Fruit fly (Drosophila melanogaster) whole organism, wandering third instar larva: ENCODE data around the gene soti.

Experiments used
- Abd-B ChIP-seq: fragments of >200 bp; optimal IDR thresholded peaks from 2 replicates; lab custom pipeline; 2017; ENCODE audit warnings: missing biosample characterization, missing genetic modification characterization
- CG32264 ChIP-seq: fragments of 200-800 bp; sonication (Bioruptor generic); optimal IDR thresholded peaks from 2 replicates; lab custom pipeline; 2016; ENCODE audit warnings: missing biosample characterization, missing genetic modification characterization
- CG9705 ChIP-seq: fragments of 200-800 bp; sonication (Bioruptor generic); optimal IDR thresholded peaks from 2 replicates; lab custom pipeline; 2018; ENCODE audit warnings: missing biosample characterization, mild to moderate bottlenecking, missing genetic modification characterization
- CrebA ChIP-seq: fragments of 200-800 bp; sonication (Bioruptor generic); optimal IDR thresholded peaks from 2 replicates; lab custom pipeline; 2016; ENCODE audit warnings: missing biosample characterization, mild to moderate bottlenecking, missing genetic modification characterization, borderline replicate concordance
- Dfd ChIP-seq: fragments of >200 bp; optimal IDR thresholded peaks from 2 replicates; lab custom pipeline; 2017; ENCODE audit warnings: missing biosample characterization, missing genetic modification characterization
- Dif ChIP-seq: fragments of 200-275, 200-300 bp; sonication (Bioruptor generic); optimal IDR thresholded peaks from 2 replicates; lab custom pipeline; 2018; ENCODE audit warnings: missing biosample characterization, missing genetic modification characterization; ENCODE audit not compliant: partially characterized antibody
- GATAd ChIP-seq: sonication (Bioruptor generic); optimal IDR thresholded peaks from 2 replicates; lab custom pipeline; 2016; ENCODE audit warnings: missing biosample characterization, missing genetic modification characterization
- HLH106 ChIP-seq: fragments of 200-800 bp; optimal IDR thresholded peaks from 3 replicates; lab custom pipeline; 2019; ENCODE audit warnings: missing biosample characterization, mild to moderate bottlenecking, missing genetic modification characterization, moderate library complexity
- Hnf4 ChIP-seq: fragments of 200-800 bp; sonication (Bioruptor generic); optimal IDR thresholded peaks from 2 replicates; lab custom pipeline; 2016; ENCODE audit warnings: missing biosample characterization, mild to moderate bottlenecking, missing genetic modification characterization
- Hr78 ChIP-seq: fragments of >200 bp; optimal IDR thresholded peaks from 2 replicates; lab custom pipeline; 2017; ENCODE audit warnings: missing biosample characterization, missing genetic modification characterization
- Hr83 ChIP-seq: fragments of 200-300 bp; sonication (Bioruptor generic); optimal IDR thresholded peaks from 2 replicates; lab custom pipeline; 2016; ENCODE audit warnings: missing biosample characterization, mild to moderate bottlenecking, missing genetic modification characterization, moderate library complexity; ENCODE audit not compliant: poor library complexity, severe bottlenecking
- Jra ChIP-seq: sonication (Bioruptor generic); optimal IDR thresholded peaks from 2 replicates; lab custom pipeline; 2016; ENCODE audit warnings: missing biosample characterization, missing genetic modification characterization
- Mio ChIP-seq: sonication (Bioruptor generic); optimal IDR thresholded peaks from 2 replicates; lab custom pipeline; 2016; ENCODE audit warnings: missing biosample characterization, missing genetic modification characterization
- Myc ChIP-seq: fragments of >200 bp; optimal IDR thresholded peaks from 2 replicates; lab custom pipeline; 2017
- N ChIP-seq: fragments of >200 bp; optimal IDR thresholded peaks from 2 replicates; lab custom pipeline; 2018; ENCODE audit warnings: missing biosample characterization, missing external identifiers, missing genetic modification characterization
- OdsH ChIP-seq: fragments of 200-800 bp; sonication (Bioruptor generic); optimal IDR thresholded peaks from 2 replicates; lab custom pipeline; 2016; ENCODE audit warnings: missing biosample characterization, mild to moderate bottlenecking, missing genetic modification characterization
- Rel ChIP-seq, 2 experiments: fragments of 200-800 bp; sonication (Bioruptor generic) in 1 of 2; optimal IDR thresholded peaks; 2 replicates in 1 of 2; 3 replicates in 1 of 2; lab custom pipeline; 2016 to 2019; ENCODE audit warnings: mild to moderate bottlenecking in 2 of 2, missing biosample characterization in 2 of 2, missing genetic modification characterization in 2 of 2, moderate library complexity in 1 of 2
- Sp1 ChIP-seq: fragments of 200-800 bp; sonication (Bioruptor generic); optimal IDR thresholded peaks from 3 replicates; lab custom pipeline; 2019; ENCODE audit warnings: missing biosample characterization, mild to moderate bottlenecking, missing genetic modification characterization, moderate library complexity
- Vsx2 ChIP-seq: fragments of 200-300, 225-300 bp; sonication (Bioruptor generic); optimal IDR thresholded peaks from 2 replicates; lab custom pipeline; 2018; ENCODE audit warnings: missing biosample characterization, missing genetic modification characterization; ENCODE audit not compliant: partially characterized antibody
- br ChIP-seq: fragments of 200-800 bp; sonication (Bioruptor generic); optimal IDR thresholded peaks from 2 replicates; lab custom pipeline; 2016; ENCODE audit warnings: missing biosample characterization, missing genetic modification characterization
- brk ChIP-seq: fragments of 200-800 bp; sonication (Bioruptor generic); optimal IDR thresholded peaks from 2 replicates; lab custom pipeline; 2016; ENCODE audit warnings: missing biosample characterization, mild to moderate bottlenecking, missing genetic modification characterization
- dl ChIP-seq, 2 experiments: fragments of 175-275, 200-275 bp in 1 of 2; fragments of 200-275 bp in 1 of 2; sonication (Bioruptor generic); optimal IDR thresholded peaks; lab custom pipeline; 2018; ENCODE audit warnings: mild to moderate bottlenecking in 2 of 2, missing biosample characterization in 2 of 2, missing genetic modification characterization in 2 of 2, moderate library complexity in 2 of 2; ENCODE audit not compliant: partially characterized antibody in 2 of 2, insufficient read depth in 1 of 2
- dmrt93B ChIP-seq: fragments of 200-800 bp; sonication (Bioruptor generic); optimal IDR thresholded peaks from 2 replicates; lab custom pipeline; 2018; ENCODE audit warnings: missing biosample characterization, mild to moderate bottlenecking, missing genetic modification characterization
- dsf ChIP-seq: sonication (Bioruptor generic); optimal IDR thresholded peaks from 2 replicates; lab custom pipeline; 2016; ENCODE audit warnings: missing biosample characterization, missing genetic modification characterization, borderline replicate concordance
- ey ChIP-seq: fragments of 200-800 bp; sonication (Bioruptor generic); optimal IDR thresholded peaks from 2 replicates; lab custom pipeline; 2016; ENCODE audit warnings: missing biosample characterization, missing genetic modification characterization
- foxo ChIP-seq, 2 experiments: fragments of 200-800 bp; sonication (Bioruptor generic); optimal IDR thresholded peaks; 2 replicates in 1 of 2; 3 replicates in 1 of 2; lab custom pipeline; 2016 to 2017; ENCODE audit warnings: missing biosample characterization in 2 of 2, missing genetic modification characterization in 2 of 2
- fru ChIP-seq: fragments of 200-800 bp; sonication (Bioruptor generic); optimal IDR thresholded peaks from 3 replicates; lab custom pipeline; 2016; ENCODE audit warnings: missing biosample characterization, mild to moderate bottlenecking, missing genetic modification characterization
- h ChIP-seq: fragments of 200-800 bp; sonication (Bioruptor generic); optimal IDR thresholded peaks from 3 replicates; lab custom pipeline; 2016; ENCODE audit warnings: missing biosample characterization, mild to moderate bottlenecking, missing genetic modification characterization
- jim ChIP-seq: fragments of 175-275, 200-325 bp; sonication (Bioruptor generic); optimal IDR thresholded peaks from 2 replicates; lab custom pipeline; 2016; ENCODE audit warnings: missing biosample characterization, mild to moderate bottlenecking, missing genetic modification characterization
- lola ChIP-seq: fragments of >200 bp; optimal IDR thresholded peaks from 2 replicates; lab custom pipeline; 2017; ENCODE audit warnings: missing biosample characterization, missing genetic modification characterization
- pan ChIP-seq: fragments of >200 bp; optimal IDR thresholded peaks from 2 replicates; lab custom pipeline; 2017
- psq ChIP-seq: fragments of 200-800 bp; sonication (Bioruptor generic); optimal IDR thresholded peaks from 3 replicates; lab custom pipeline; 2017; ENCODE audit warnings: missing biosample characterization, mild to moderate bottlenecking, missing genetic modification characterization, moderate library complexity
- rgr ChIP-seq: fragments of 200-800 bp; sonication (Bioruptor generic); optimal IDR thresholded peaks from 3 replicates; lab custom pipeline; 2016; ENCODE audit warnings: missing biosample characterization, mild to moderate bottlenecking, missing genetic modification characterization
- sage ChIP-seq: fragments of 200-800 bp; sonication (Bioruptor generic); optimal IDR thresholded peaks from 2 replicates; lab custom pipeline; 2016; ENCODE audit warnings: missing biosample characterization, mild to moderate bottlenecking, missing genetic modification characterization
- sv ChIP-seq: fragments of 200-800 bp; sonication (Bioruptor generic); optimal IDR thresholded peaks from 3 replicates; lab custom pipeline; 2016; ENCODE audit warnings: missing biosample characterization, missing genetic modification characterization
- tai ChIP-seq: sonication (Bioruptor generic); optimal IDR thresholded peaks from 2 replicates; lab custom pipeline; 2016; ENCODE audit warnings: missing biosample characterization, missing genetic modification characterization
- usp ChIP-seq: fragments of >200 bp; optimal IDR thresholded peaks from 2 replicates; lab custom pipeline; 2017; ENCODE audit warnings: missing biosample characterization, missing genetic modification characterization
- woc ChIP-seq: sonication (Bioruptor generic); optimal IDR thresholded peaks from 2 replicates; lab custom pipeline; 2016; ENCODE audit warnings: missing biosample characterization, mild to moderate bottlenecking, missing genetic modification characterization

The soti gene

dm6 chr3R:14357405-14357804, 24.1 kb downstream of the soti start:
- TF ChIP-seq Hr78 (GFP tag; lab: Kevin White, UChicago) (no peak), Dif (GFP tag; lab: Kevin White, UChicago) (no peak), dmrt93B (GFP tag; lab: Kevin White, UChicago) (peak; percentile 19), ey (GFP tag; lab: Kevin White, UChicago) (peak; percentile 60), br (peak; percentile 52), dsf (GFP tag; lab: Kevin White, UChicago) (no peak), Myc (lab: Kevin White, UChicago) (no peak), rgr (GFP tag; lab: Kevin White, UChicago) (peak; percentile 73), Rel (GFP tag; optimal IDR thresholded peaks at IDR 0.05; lab: Kevin White, UChicago) (peak; percentile 14), Rel (tag; optimal IDR thresholded peaks at IDR 0.05; lab: Kevin White, UChicago) (peak; percentile 8), brk (peak; percentile 8), jim (GFP tag; lab: Kevin White, UChicago) (no peak), pan (lab: Kevin White, UChicago) (no peak), GATAd (GFP tag; lab: Kevin White, UChicago) (no peak), usp (GFP tag; lab: Kevin White, UChicago) (no peak), h (GFP tag; lab: Kevin White, UChicago) (peak; percentile 78), CG9705 (peak; percentile 44), Hr83 (GFP tag; lab: Kevin White, UChicago) (no peak), lola (no peak), tai (GFP tag; lab: Kevin White, UChicago) (peak; percentile 39), dl (GFP tag; optimal IDR thresholded peaks at IDR 0.05; lab: Kevin White, UChicago; ENCODE audit: insufficient read depth in 1 of 2, partially characterized antibody in 2 of 2) (no peak), Sp1 (GFP tag; lab: Kevin White, UChicago) (peak; percentile 49), OdsH (GFP tag; lab: Kevin White, UChicago) (peak; percentile 54), CrebA (GFP tag; lab: Kevin White, UChicago) (no peak), Mio (no peak), foxo (GFP tag; optimal IDR thresholded peaks at IDR 0.05; lab: Kevin White, UChicago) (peak in 1 of 2 experiments; percentile 68), sage (GFP tag; lab: Kevin White, UChicago) (no peak), CG32264 (GFP tag; lab: Kevin White, UChicago) (peak; percentile 40), sv (GFP tag; lab: Kevin White, UChicago) (no peak), Vsx2 (no peak), Dfd (GFP tag; lab: Kevin White, UChicago) (no peak), fru (peak; percentile 65), psq (GFP tag; lab: Kevin White, UChicago) (peak; percentile 33), Jra (GFP tag; lab: Kevin White, UChicago) (peak; percentile 20), Hnf4 (GFP tag; lab: Kevin White, UChicago) (peak; percentile 61), HLH106 (tag; lab: Kevin White, UChicago) (peak; percentile 73), woc (peak; percentile 57), Abd-B (GFP tag; lab: Kevin White, UChicago) (no peak), N (no peak)
- TF ChIP-seq, all 38 proteins: peak for 19

dm6 chr3R:14356619-14357018, 24.9 kb downstream of the soti start:
- TF ChIP-seq HLH106 (tag; lab: Kevin White, UChicago) (peak; percentile 44), Sp1 (GFP tag; lab: Kevin White, UChicago) (peak; percentile 27), usp (GFP tag; lab: Kevin White, UChicago) (no peak), ey (GFP tag; lab: Kevin White, UChicago) (peak; percentile 48), foxo (GFP tag; optimal IDR thresholded peaks at IDR 0.05; lab: Kevin White, UChicago) (peak in 1 of 2 experiments; percentile 49), Hnf4 (GFP tag; lab: Kevin White, UChicago) (peak; percentile 2), h (GFP tag; lab: Kevin White, UChicago) (peak; percentile 56), Abd-B (GFP tag; lab: Kevin White, UChicago) (no peak), Hr78 (GFP tag; lab: Kevin White, UChicago) (no peak), br (peak; percentile 18), fru (peak; percentile 53), dsf (GFP tag; lab: Kevin White, UChicago) (no peak), Vsx2 (no peak), Dfd (GFP tag; lab: Kevin White, UChicago) (no peak), dmrt93B (GFP tag; lab: Kevin White, UChicago) (peak; percentile 5), rgr (GFP tag; lab: Kevin White, UChicago) (peak; percentile 33), Dif (GFP tag; lab: Kevin White, UChicago) (no peak), pan (lab: Kevin White, UChicago) (no peak), Hr83 (GFP tag; lab: Kevin White, UChicago) (peak; percentile 10)
